Fruit fly (Drosophila melanogaster) whole organism: ENCODE measurements around the gene Dbp73D.

Experiments
- CG8478 ChIP-seq: fragments of >200 bp; optimal IDR thresholded peaks from 2 replicates; lab custom pipeline; 2018; ENCODE audit warnings: inconsistent platforms
- Dll ChIP-seq: fragments of >200 bp; optimal IDR thresholded peaks from 2 replicates; lab custom pipeline; 2017
- EcR ChIP-seq, 2 experiments: fragments of >200 bp; optimal IDR thresholded peaks; 2 replicates each; lab custom pipeline; 2017; ENCODE audit warnings: missing biosample characterization in 2 of 2, missing genetic modification characterization in 2 of 2, missing genetic modification reagents in 2 of 2
- pan ChIP-seq: fragments of >200 bp; optimal IDR thresholded peaks from 2 replicates; lab custom pipeline; 2017
- psq ChIP-seq: fragments of >200 bp; optimal IDR thresholded peaks from 2 replicates; lab custom pipeline; 2017
- usp ChIP-seq: fragments of >200 bp; optimal IDR thresholded peaks from 2 replicates; lab custom pipeline; 2017; ENCODE audit warnings: missing biosample characterization, missing genetic modification characterization, mixed read lengths

dm6 chr3L:16710258-16711020 is 20.2 kb downstream of the Dbp73D start:
- TF ChIP-seq CG8478 (lab: Kevin White, UChicago) (no peak), psq (lab: Kevin White, UChicago) (no peak), Dll (no peak), usp (GFP tag; lab: Kevin White, UChicago) (no peak), EcR (GFP tag; optimal IDR thresholded peaks at IDR 0.05; lab: Kevin White, UChicago) (no peak), pan (no peak)
